Fruit fly (Drosophila melanogaster) whole organism, embryonic: ENCODE measurements around the gene CG13700.

Source experiments
- BEAF-32 ChIP-seq: fragments of 200-800 bp; sonication (Bioruptor generic); optimal IDR thresholded peaks from 3 replicates; lab custom pipeline; 2017; ENCODE audit warnings: missing biosample characterization, missing genetic modification characterization, mild to moderate bottlenecking, moderate library complexity, missing genetic modification reagents
- Bteb2 ChIP-seq: fragments of 200-800 bp; sonication (Bioruptor generic); optimal IDR thresholded peaks from 2 replicates; lab custom pipeline; 2016; ENCODE audit warnings: missing biosample characterization, missing genetic modification characterization
- CG11723 ChIP-seq: fragments of 200-800 bp; sonication (Bioruptor generic); optimal IDR thresholded peaks from 2 replicates; lab custom pipeline; 2017; ENCODE audit warnings: missing biosample characterization, mild to moderate bottlenecking, missing genetic modification characterization
- CG12744 ChIP-seq: fragments of 200-800 bp; sonication (Bioruptor generic); optimal IDR thresholded peaks from 2 replicates; lab custom pipeline; 2016; ENCODE audit warnings: missing biosample characterization, missing genetic modification characterization
- CG12942 ChIP-seq: fragments of 200-800 bp; sonication (Bioruptor generic); optimal IDR thresholded peaks from 3 replicates; lab custom pipeline; 2016; ENCODE audit warnings: missing biosample characterization, missing genetic modification characterization
- CG1529 ChIP-seq: fragments of 200-800 bp; sonication (Bioruptor generic); optimal IDR thresholded peaks from 3 replicates; lab custom pipeline; 2018; ENCODE audit warnings: missing biosample characterization, missing genetic modification characterization
- CG15696 ChIP-seq: fragments of 200-800 bp; sonication (Bioruptor generic); optimal IDR thresholded peaks from 2 replicates; lab custom pipeline; 2019; ENCODE audit warnings: missing biosample characterization, mild to moderate bottlenecking, missing genetic modification characterization, moderate library complexity
- CG1602 ChIP-seq: fragments of 200-800 bp; sonication (Bioruptor generic); optimal IDR thresholded peaks from 3 replicates; lab custom pipeline; 2016; ENCODE audit warnings: missing biosample characterization, missing genetic modification characterization
- CG16815 ChIP-seq: fragments of 200-800 bp; sonication (Bioruptor generic); optimal IDR thresholded peaks from 3 replicates; lab custom pipeline; 2017; ENCODE audit warnings: missing biosample characterization, mild to moderate bottlenecking, missing genetic modification characterization
- CG17802 ChIP-seq: fragments of 200-800 bp; sonication (Bioruptor generic); optimal IDR thresholded peaks from 2 replicates; lab custom pipeline; 2018; ENCODE audit warnings: missing biosample characterization, mild to moderate bottlenecking, missing genetic modification characterization, moderate library complexity
- CG18599 ChIP-seq: fragments of 200-800 bp; sonication (Bioruptor generic); optimal IDR thresholded peaks from 3 replicates; lab custom pipeline; 2017; ENCODE audit warnings: missing biosample characterization, missing genetic modification characterization, mild to moderate bottlenecking, moderate library complexity, missing genetic modification reagents
- CG2199 ChIP-seq: fragments of 200-800 bp; sonication (Bioruptor generic); IDR thresholded peaks from 3 replicates; pipeline ENCODE4 v1.3.6; 2022; ENCODE audit warnings: missing biosample characterization, missing genetic modification characterization
- CG42726 ChIP-seq: fragments of 200-800 bp; sonication (Bioruptor generic); IDR thresholded peaks from 2 replicates; pipeline ENCODE4 v1.3.6; 2022; ENCODE audit warnings: missing biosample characterization, missing genetic modification characterization; ENCODE audit not compliant: partially characterized antibody
- CG4617 ChIP-seq: fragments of 200-800 bp; sonication (Bioruptor generic); optimal IDR thresholded peaks from 3 replicates; lab custom pipeline; 2016; ENCODE audit warnings: missing biosample characterization, missing genetic modification characterization, borderline replicate concordance
- CG4707 ChIP-seq: fragments of 200-800 bp; sonication (Bioruptor generic); optimal IDR thresholded peaks from 2 replicates; lab custom pipeline; 2018; ENCODE audit warnings: missing biosample characterization, mild to moderate bottlenecking, missing genetic modification characterization, moderate library complexity
- CG6272 ChIP-seq: fragments of 200-800 bp; sonication (Bioruptor generic); IDR thresholded peaks from 2 replicates; pipeline ENCODE4 v1.3.6; 2022; ENCODE audit warnings: missing biosample characterization, missing genetic modification characterization
- CG8290 ChIP-seq, 3 experiments: fragments of 200-800 bp; sonication (Bioruptor generic); optimal IDR thresholded peaks; 2 replicates each; lab custom pipeline; 2016 to 2019; ENCODE audit warnings: missing biosample characterization in 3 of 3, missing genetic modification characterization in 3 of 3, mild to moderate bottlenecking in 2 of 3, moderate library complexity in 1 of 3
- CG8765 ChIP-seq: fragments of 200-800 bp; sonication (Bioruptor generic); IDR thresholded peaks from 2 replicates; pipeline ENCODE4 v1.3.6; 2022; ENCODE audit warnings: missing biosample characterization, missing genetic modification characterization
- CG9609 ChIP-seq: fragments of 200-800 bp; sonication (Bioruptor generic); optimal IDR thresholded peaks from 3 replicates; lab custom pipeline; 2016; ENCODE audit warnings: missing biosample characterization, missing genetic modification characterization
- CG9876 ChIP-seq: fragments of 200-800 bp; sonication (Bioruptor generic); optimal IDR thresholded peaks from 2 replicates; lab custom pipeline; 2016; ENCODE audit warnings: missing biosample characterization, missing genetic modification characterization
- CoRest ChIP-seq: fragments of 200-800 bp; sonication (Bioruptor generic); optimal IDR thresholded peaks from 3 replicates; lab custom pipeline; 2018; ENCODE audit warnings: missing biosample characterization, mild to moderate bottlenecking, missing genetic modification characterization, moderate library complexity
- Dll ChIP-seq: fragments of 200-800 bp; sonication (Bioruptor generic); IDR thresholded peaks from 4 replicates; pipeline ENCODE4 v1.3.6; 2022; ENCODE audit warnings: missing biosample characterization, missing genetic modification characterization; ENCODE audit not compliant: partially characterized antibody
- E2f1 ChIP-seq: fragments of 200-800 bp; sonication (Bioruptor generic); IDR thresholded peaks from 2 replicates; pipeline ENCODE4 v1.3.6; 2022; ENCODE audit warnings: missing biosample characterization, missing genetic modification characterization
- Fer2 ChIP-seq: fragments of 200-800 bp; sonication (Bioruptor generic); optimal IDR thresholded peaks from 2 replicates; lab custom pipeline; 2018; ENCODE audit warnings: missing biosample characterization, mild to moderate bottlenecking, missing genetic modification characterization, moderate library complexity
- Fer3 ChIP-seq: fragments of 200-800 bp; sonication (Bioruptor generic); optimal IDR thresholded peaks from 2 replicates; lab custom pipeline; 2018; ENCODE audit warnings: missing biosample characterization, mild to moderate bottlenecking, missing genetic modification characterization, moderate library complexity
- Hmr ChIP-seq: fragments of 200-800 bp; sonication (Bioruptor generic); optimal IDR thresholded peaks from 3 replicates; lab custom pipeline; 2017; ENCODE audit warnings: mild to moderate bottlenecking, missing biosample characterization, missing genetic modification reagents, missing genetic modification characterization
- Hr3 ChIP-seq: fragments of 200-800 bp; sonication (Bioruptor generic); optimal IDR thresholded peaks from 3 replicates; lab custom pipeline; 2016; ENCODE audit warnings: missing biosample characterization, missing genetic modification characterization
- Lpt ChIP-seq: fragments of >200 bp; optimal IDR thresholded peaks from 2 replicates; lab custom pipeline; 2018; ENCODE audit warnings: missing biosample characterization, missing genetic modification characterization
- Oli ChIP-seq: fragments of 200-800 bp; sonication (Bioruptor generic); optimal IDR thresholded peaks from 2 replicates; lab custom pipeline; 2018; ENCODE audit warnings: missing biosample characterization, mild to moderate bottlenecking, missing genetic modification characterization, moderate library complexity
- TFAM ChIP-seq: fragments of 200-800 bp; sonication (Bioruptor generic); optimal IDR thresholded peaks from 2 replicates; lab custom pipeline; 2017; ENCODE audit warnings: missing biosample characterization, missing genetic modification characterization, inconsistent platforms
- Taf1 ChIP-seq: fragments of 200-800 bp; sonication (Bioruptor generic); IDR thresholded peaks from 2 replicates; pipeline ENCODE4 v1.3.6; 2022; ENCODE audit warnings: missing biosample characterization, missing genetic modification characterization
- ap ChIP-seq: fragments of 200-800 bp; sonication (Bioruptor generic); IDR thresholded peaks from 2 replicates; pipeline ENCODE4 v1.3.6; 2022; ENCODE audit warnings: missing biosample characterization, missing genetic modification characterization
- bsh ChIP-seq, 2 experiments: fragments of 200-800 bp; sonication (Bioruptor generic); optimal IDR thresholded peaks; 2 replicates each; lab custom pipeline; 2017 to 2018; ENCODE audit warnings: mild to moderate bottlenecking in 2 of 2, missing biosample characterization in 2 of 2, missing genetic modification characterization in 2 of 2, moderate library complexity in 1 of 2
- cas ChIP-seq: fragments of 200-800 bp; sonication (Bioruptor generic); IDR thresholded peaks from 2 replicates; pipeline ENCODE4 v1.3.6; 2022; ENCODE audit warnings: missing biosample characterization, missing genetic modification characterization
- ci ChIP-seq: fragments of 200-800 bp; sonication (Bioruptor generic); IDR thresholded peaks from 3 replicates; pipeline ENCODE4 v1.3.6; 2022; ENCODE audit warnings: missing biosample characterization, missing genetic modification characterization
- fd96Cb ChIP-seq: fragments of 200-800 bp; sonication (Bioruptor generic); optimal IDR thresholded peaks from 2 replicates; lab custom pipeline; 2018; ENCODE audit warnings: missing biosample characterization, mild to moderate bottlenecking, missing genetic modification characterization, moderate library complexity
- gro ChIP-seq: fragments of 200-800 bp; sonication (Bioruptor generic); optimal IDR thresholded peaks from 2 replicates; lab custom pipeline; 2016; ENCODE audit warnings: missing biosample characterization, missing genetic modification characterization
- gsb-n ChIP-seq: fragments of 200-800 bp; sonication (Bioruptor generic); optimal IDR thresholded peaks from 3 replicates; lab custom pipeline; 2018; ENCODE audit warnings: missing biosample characterization, mild to moderate bottlenecking, missing genetic modification characterization
- hbn ChIP-seq: fragments of 200-800 bp; sonication (Bioruptor generic); IDR thresholded peaks from 2 replicates; pipeline ENCODE4 v1.3.6; 2022; ENCODE audit warnings: missing biosample characterization, missing genetic modification characterization; ENCODE audit not compliant: partially characterized antibody
- lola ChIP-seq, 3 experiments: fragments of >200 bp in 2 of 3; fragments of 200-800 bp in 1 of 3; sonication (Bioruptor generic) in 1 of 3; optimal IDR thresholded peaks; 2 replicates each; lab custom pipeline; 2017 to 2019; ENCODE audit warnings: missing biosample characterization in 3 of 3, missing genetic modification characterization in 3 of 3, mild to moderate bottlenecking in 1 of 3, moderate library complexity in 1 of 3
- nau ChIP-seq: fragments of 200-800 bp; sonication (Bioruptor generic); optimal IDR thresholded peaks from 3 replicates; lab custom pipeline; 2017; ENCODE audit warnings: missing biosample characterization, mild to moderate bottlenecking, missing genetic modification characterization, missing genetic modification reagents
- org-1 ChIP-seq: fragments of 200-800 bp; sonication (Bioruptor generic); optimal IDR thresholded peaks from 2 replicates; lab custom pipeline; 2017; ENCODE audit warnings: missing biosample characterization, missing genetic modification characterization
- pnt ChIP-seq: fragments of 200-800 bp; sonication (Bioruptor generic); optimal IDR thresholded peaks from 3 replicates; lab custom pipeline; 2016; ENCODE audit warnings: missing biosample characterization, missing genetic modification characterization
- schlank ChIP-seq: fragments of 200-800 bp; sonication (Bioruptor generic); optimal IDR thresholded peaks from 2 replicates; lab custom pipeline; 2018; ENCODE audit warnings: missing biosample characterization, mild to moderate bottlenecking, missing genetic modification characterization
- sna ChIP-seq: fragments of 200-800 bp; sonication (Bioruptor generic); IDR thresholded peaks from 2 replicates; pipeline ENCODE4 v1.3.6; 2022; ENCODE audit warnings: missing biosample characterization, missing genetic modification characterization; ENCODE audit not compliant: partially characterized antibody
- so ChIP-seq: fragments of 200-800 bp; sonication (Bioruptor generic); IDR thresholded peaks from 3 replicates; pipeline ENCODE4 v1.3.6; 2022; ENCODE audit warnings: missing biosample characterization, missing genetic modification characterization
- tap ChIP-seq: fragments of 200-800 bp; optimal IDR thresholded peaks from 3 replicates; lab custom pipeline; 2019; ENCODE audit warnings: missing biosample characterization, mild to moderate bottlenecking, missing genetic modification characterization, moderate library complexity
- vvl ChIP-seq: fragments of 200-800 bp; sonication (Bioruptor generic); IDR thresholded peaks from 2 replicates; pipeline ENCODE4 v1.3.6; 2022; ENCODE audit warnings: missing biosample characterization, missing genetic modification characterization
- wdn ChIP-seq: fragments of 200-800 bp; sonication (Bioruptor generic); IDR thresholded peaks from 2 replicates; pipeline ENCODE4 v1.3.6; 2022; ENCODE audit warnings: missing biosample characterization, missing genetic modification characterization
- wek ChIP-seq: fragments of 200-800 bp; sonication (Bioruptor generic); optimal IDR thresholded peaks from 3 replicates; lab custom pipeline; 2018; ENCODE audit warnings: missing biosample characterization, mild to moderate bottlenecking, missing genetic modification characterization, moderate library complexity

The CG13700 gene

DNA sequence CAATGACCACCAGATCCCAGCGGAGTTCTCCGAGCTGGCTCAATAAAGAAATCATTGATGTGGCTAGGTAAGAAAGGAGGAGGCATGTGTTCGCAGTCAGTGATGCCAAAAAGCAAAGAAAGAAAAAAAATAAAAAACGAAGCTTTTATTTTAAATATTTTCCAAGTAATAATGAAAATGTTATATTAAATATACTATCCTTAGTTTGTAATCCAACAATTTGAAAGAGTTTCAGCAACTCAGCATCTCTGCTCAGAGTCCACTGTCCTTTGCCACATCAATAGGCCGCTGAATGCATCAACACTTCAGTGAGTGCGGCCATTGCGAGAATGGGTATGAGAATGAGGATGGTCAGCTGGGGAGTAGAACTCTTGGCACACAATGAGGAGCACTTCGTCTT lies 26.9 kb downstream of the CG13700 start (continued):
- TF ChIP-seq sna (GFP tag; lab: Robert Waterston, UW) (no peak), schlank (no peak), wdn (GFP tag; lab: Robert Waterston, UW) (no peak), CG4707 (GFP tag; lab: Kevin White, UChicago) (no peak), E2f1 (GFP tag; lab: Robert Waterston, UW) (no peak), ap (GFP tag; lab: Robert Waterston, UW) (no peak), bsh (GFP tag; optimal IDR thresholded peaks at IDR 0.05; lab: Kevin White, UChicago) (peak; percentile 47 to 71), fd96Cb (tag; lab: Kevin White, UChicago) (no peak), org-1 (GFP tag; lab: Kevin White, UChicago) (no peak), CG6272 (GFP tag; lab: Robert Waterston, UW) (no peak), gsb-n (tag; lab: Kevin White, UChicago) (peak; percentile 41), lola (GFP tag; optimal IDR thresholded peaks at IDR 0.05; lab: Kevin White, UChicago) (peak in 1 of 3 experiments; percentile 54), CG8290 (GFP tag; optimal IDR thresholded peaks at IDR 0.05; lab: Kevin White, UChicago) (no peak), CG8290 (tag; optimal IDR thresholded peaks at IDR 0.05; lab: Kevin White, UChicago) (no peak), Hmr (no peak), ci (GFP tag; lab: Robert Waterston, UW) (peak; percentile 56; the same call in 2 of the 3 replicates), pnt (GFP tag; lab: Kevin White, UChicago) (no peak), CG42726 (GFP tag; lab: Robert Waterston, UW) (no peak), CG12942 (GFP tag; lab: Kevin White, UChicago) (no peak), nau (GFP tag; lab: Kevin White, UChicago) (no peak), hbn (no peak), Oli (no peak), CG2199 (GFP tag; lab: Robert Waterston, UW) (no peak), CG1602 (GFP tag; lab: Kevin White, UChicago) (no peak), CG18599 (GFP tag; lab: Kevin White, UChicago) (peak; percentile 30), Lpt (GFP tag; lab: Kevin White, UChicago) (no peak), CG8765 (GFP tag; lab: Robert Waterston, UW) (peak; percentile 71), tap (tag; lab: Kevin White, UChicago) (no peak), Fer3 (tag; lab: Kevin White, UChicago) (no peak), CG9876 (GFP tag; lab: Kevin White, UChicago) (no peak), CG15696 (tag; lab: Kevin White, UChicago) (peak; percentile 73), CG1529 (peak; percentile 3), Taf1 (GFP tag; lab: Robert Waterston, UW) (no peak), CG12744 (GFP tag; lab: Kevin White, UChicago) (no peak), Fer2 (tag; lab: Kevin White, UChicago) (no peak), CG16815 (no peak), BEAF-32 (GFP tag; lab: Kevin White, UChicago) (no peak), CG11723 (GFP tag; lab: Kevin White, UChicago) (no peak), CoRest (peak; percentile 1), vvl (peak; percentile 58), cas (no peak), CG17802 (tag; lab: Kevin White, UChicago) (no peak), CG9609 (GFP tag; lab: Kevin White, UChicago) (no peak), Hr3 (GFP tag; lab: Kevin White, UChicago) (no peak), Bteb2 (GFP tag; lab: Kevin White, UChicago) (no peak), TFAM (GFP tag; lab: Kevin White, UChicago) (no peak), gro (GFP tag; lab: Kevin White, UChicago) (no peak), so (GFP tag; lab: Robert Waterston, UW) (0 out of 3 replicates have a peak, but pooled peaks have one; percentile 29), CG4617 (GFP tag; lab: Kevin White, UChicago) (no peak), Dll (GFP tag; lab: Robert Waterston, UW) (no peak), wek (GFP tag; lab: Kevin White, UChicago) (no peak)
